Fruit fly (Drosophila melanogaster): ENCODE results near the gene AdamTS-B.

Gene AdamTS-B

dm6 chrX:5677400-5678177 lies 20.8 kb upstream of the AdamTS-B start (continued):
- TF ChIP-seq HmgD (GFP tag; optimal IDR thresholded peaks at IDR 0.05) = peak; percentile 62
- TF ChIP-seq CG4730 (GFP tag; IDR thresholded peaks at IDR 0.05) = peak; percentile 70
- peak; percentile 96 for TF ChIP-seq CG33213 (GFP tag; optimal IDR thresholded peaks at IDR 0.05)
- peak; percentile 87 for TF ChIP-seq Mad (GFP tag; optimal IDR thresholded peaks at IDR 0.05)
- peak; percentile 91 for TF ChIP-seq schlank (tag; optimal IDR thresholded peaks at IDR 0.05)
- TF ChIP-seq sug (tag; optimal IDR thresholded peaks at IDR 0.05) = peak; percentile 72
- TF ChIP-seq CG12236 (GFP tag; optimal IDR thresholded peaks at IDR 0.05) = peak; percentile 97
- TF ChIP-seq CG3407 (GFP tag; optimal IDR thresholded peaks at IDR 0.05) = peak; percentile 97
- peak; percentile 23 for TF ChIP-seq BEAF-32 (GFP tag; optimal IDR thresholded peaks at IDR 0.05)
- TF ChIP-seq CG11560 (tag; IDR thresholded peaks at IDR 0.05) = no peak
- TF ChIP-seq chn (GFP tag; optimal IDR thresholded peaks at IDR 0.05) = peak; percentile 71
- peak; percentile 96 for TF ChIP-seq CG2678 (tag; optimal IDR thresholded peaks at IDR 0.05)
- no peak for TF ChIP-seq CG42726 (GFP tag; IDR thresholded peaks at IDR 0.05; ENCODE audit: partially characterized antibody)
- TF ChIP-seq CG31441 (GFP tag; IDR thresholded peaks at IDR 0.05) = peak; percentile 93
- TF ChIP-seq Usf (GFP tag; optimal IDR thresholded peaks at IDR 0.05) = peak; percentile 16
- no peak for TF ChIP-seq Dref (GFP tag; IDR thresholded peaks at IDR 0.05)
- peak; percentile 41 for TF ChIP-seq CG18011 (GFP tag; optimal IDR thresholded peaks at IDR 0.05)
- TF ChIP-seq Ssrp (tag; optimal IDR thresholded peaks at IDR 0.05) = peak; percentile 14
- peak; percentile 90 for TF ChIP-seq CG17328 (GFP tag; IDR thresholded peaks at IDR 0.05)
- TF ChIP-seq ems (GFP tag; optimal IDR thresholded peaks at IDR 0.05) = peak; percentile 90
- TF ChIP-seq knrl (GFP tag; IDR thresholded peaks at IDR 0.05; ENCODE audit: partially characterized antibody) = no peak
- no peak for TF ChIP-seq CG3995 (GFP tag; optimal IDR thresholded peaks at IDR 0.05)
- TF ChIP-seq Hmr (GFP tag; optimal IDR thresholded peaks at IDR 0.05) = peak; percentile 96
- peak; percentile 90 for TF ChIP-seq gro (GFP tag; optimal IDR thresholded peaks at IDR 0.05)
- TF ChIP-seq CG8281 (tag; optimal IDR thresholded peaks at IDR 0.05) = peak; percentile 90
- TF ChIP-seq Sin3A (optimal IDR thresholded peaks at IDR 0.05) = no peak
- peak; percentile 59; the same call in 1 of the 3 replicates for TF ChIP-seq H15 (GFP tag; IDR thresholded peaks at IDR 0.05)
- TF ChIP-seq CG6254 (GFP tag; optimal IDR thresholded peaks at IDR 0.05) = peak; percentile 89
- no peak for TF ChIP-seq Gsc (GFP tag; IDR thresholded peaks at IDR 0.05)
- TF ChIP-seq CG17612 (GFP tag; IDR thresholded peaks at IDR 0.05) = peak; percentile 78
- peak; percentile 82 for TF ChIP-seq CG7271 (tag; optimal IDR thresholded peaks at IDR 0.05)
- TF ChIP-seq Doc2 (GFP tag; IDR thresholded peaks at IDR 0.05) = no peak
- peak; percentile 95 for TF ChIP-seq CG10209 (GFP tag; optimal IDR thresholded peaks at IDR 0.05)
- peak; percentile 96 for TF ChIP-seq CG4707 (GFP tag; optimal IDR thresholded peaks at IDR 0.05)
- TF ChIP-seq psq (GFP tag; optimal IDR thresholded peaks at IDR 0.05) = peak; percentile 76
- peak; percentile 65; the same call in 2 of the 3 replicates for TF ChIP-seq croc (GFP tag; conservative IDR thresholded peaks at IDR 0.05)
- 0 out of 2 replicates have a peak, but pooled peaks have one; percentile 28 for TF ChIP-seq klu (GFP tag; IDR thresholded peaks at IDR 0.05)
- peak; percentile 97 for TF ChIP-seq CG17568 (GFP tag; optimal IDR thresholded peaks at IDR 0.05)
- peak; percentile 91 for TF ChIP-seq CG11398 (GFP tag; optimal IDR thresholded peaks at IDR 0.05)
- peak; percentile 88 for TF ChIP-seq CG5180 (GFP tag; optimal IDR thresholded peaks at IDR 0.05)
- peak; percentile 87 for TF ChIP-seq CG11504 (tag; optimal IDR thresholded peaks at IDR 0.05)
- peak; percentile 65 for TF ChIP-seq CG3065 (GFP tag; optimal IDR thresholded peaks at IDR 0.05)
- peak; percentile 84 for TF ChIP-seq TFAM (GFP tag; optimal IDR thresholded peaks at IDR 0.05)
- peak; percentile 97 for TF ChIP-seq Xrp1 (GFP tag; IDR thresholded peaks at IDR 0.05)
- no peak for TF ChIP-seq eve (GFP tag; optimal IDR thresholded peaks at IDR 0.05)
- TF ChIP-seq tx (GFP tag; optimal IDR thresholded peaks at IDR 0.05) = peak; percentile 72
- peak; percentile 91 for TF ChIP-seq pnt (GFP tag; optimal IDR thresholded peaks at IDR 0.05)
- TF ChIP-seq jing (GFP tag; optimal IDR thresholded peaks at IDR 0.05) = no peak
- peak; percentile 82 for TF ChIP-seq zen (tag; optimal IDR thresholded peaks at IDR 0.05)
